Worm (Caenorhabditis elegans): Measurements from ENCODE around the gene T25B9.11.

ce11 chrIV:10790353-10790752 is 26.0 kb downstream of the T25B9.11 start, which contains the start of gene pept-2:
- TF ChIP-seq elt-2 (tag; optimal IDR thresholded peaks at IDR 0.05) (no peak), ZK546.5 (tag; optimal IDR thresholded peaks at IDR 0.05) (no peak), skn-1 (tag; optimal IDR thresholded peaks at IDR 0.05) (no peak), jun-1 (tag; optimal IDR thresholded peaks at IDR 0.05) (no peak), ceh-82 (tag; optimal IDR thresholded peaks at IDR 0.05) (no peak)

Data from whole organism, L3 larva.